Fruit fly (Drosophila melanogaster): ENCODE results near the gene CG8028.

The CG8028 gene

DNA sequence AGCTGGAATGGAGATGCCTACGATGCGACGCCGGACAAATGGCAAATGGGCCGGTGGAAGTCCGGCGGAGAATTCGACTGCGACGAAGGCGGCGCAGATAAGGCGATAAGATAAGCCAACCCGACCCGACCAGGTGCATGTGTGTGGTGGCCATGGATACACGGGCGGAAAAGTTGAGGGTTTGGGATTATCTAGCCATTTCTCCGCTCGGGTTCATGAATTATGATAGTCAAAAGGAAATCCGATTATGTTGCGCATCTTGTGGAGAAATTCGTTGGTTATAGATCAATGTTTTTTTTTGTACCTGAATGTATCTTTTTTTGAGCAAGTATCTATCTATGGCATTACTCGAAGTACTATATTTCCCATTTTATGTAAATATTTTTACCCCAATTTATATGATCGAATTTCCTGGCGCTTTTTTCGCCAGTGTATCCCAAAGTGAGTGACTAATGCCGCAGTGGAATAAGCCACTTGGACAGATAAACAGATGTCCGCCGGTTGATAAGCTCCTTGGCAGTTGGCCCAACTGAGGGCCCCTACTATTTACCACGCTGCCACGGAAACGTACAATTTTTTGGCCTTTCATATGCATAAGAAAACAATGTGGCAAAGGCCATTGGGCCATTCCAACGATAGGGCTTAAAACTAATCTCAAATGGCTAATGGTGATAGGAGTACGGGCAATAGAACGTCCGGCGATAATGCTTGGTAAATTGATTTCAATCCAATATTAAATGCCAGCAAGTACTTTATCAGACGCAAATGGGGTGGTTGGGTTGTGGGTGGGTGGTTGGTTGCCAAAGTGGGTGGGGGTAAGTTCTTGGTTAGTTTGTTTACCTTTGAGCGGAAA is 32.7 kb downstream of the CG8028 start, which contains the start of gene CG7992 (continued):
- TF ChIP-seq CG11504 (tag; optimal IDR thresholded peaks at IDR 0.05) (peak; percentile 69), B-H1 (GFP tag; IDR thresholded peaks at IDR 0.05) (no peak; the same call in 2 of the 3 replicates), CG15514 (GFP tag; optimal IDR thresholded peaks at IDR 0.05) (peak; percentile 37), chm (GFP tag; IDR thresholded peaks at IDR 0.05) (no peak), CG12744 (GFP tag; optimal IDR thresholded peaks at IDR 0.05) (no peak), jigr1 (GFP tag; IDR thresholded peaks at IDR 0.05) (no peak), CG15011 (GFP tag; optimal IDR thresholded peaks at IDR 0.05) (peak; percentile 43), Dll (GFP tag; IDR thresholded peaks at IDR 0.05; ENCODE audit: partially characterized antibody) (no peak), CG2712 (tag; optimal IDR thresholded peaks at IDR 0.05) (peak; percentile 36), CG4854 (GFP tag; optimal IDR thresholded peaks at IDR 0.05) (no peak), danr (GFP tag; IDR thresholded peaks at IDR 0.05) (no peak), Hey (tag; optimal IDR thresholded peaks at IDR 0.05) (no peak), Lpt (GFP tag; optimal IDR thresholded peaks at IDR 0.05) (no peak), Bgb (GFP tag; IDR thresholded peaks at IDR 0.05; ENCODE audit: partially characterized antibody) (no peak), CG9609 (GFP tag; optimal IDR thresholded peaks at IDR 0.05) (peak; percentile 55), CG4360 (GFP tag; IDR thresholded peaks at IDR 0.05) (no peak), Blimp-1 (GFP tag; optimal IDR thresholded peaks at IDR 0.05) (no peak), CG12219 (GFP tag; optimal IDR thresholded peaks at IDR 0.05) (peak; percentile 27), her (GFP tag; optimal IDR thresholded peaks at IDR 0.05) (peak; percentile 18), CG10431 (GFP tag; optimal IDR thresholded peaks at IDR 0.05) (no peak), CG17912 (GFP tag; optimal IDR thresholded peaks at IDR 0.05) (no peak), ham (GFP tag; IDR thresholded peaks at IDR 0.05) (no peak), Ravus (GFP tag; IDR thresholded peaks at IDR 0.05) (no peak), CG17186 (GFP tag; optimal IDR thresholded peaks at IDR 0.05) (no peak), Abd-B (GFP tag; optimal IDR thresholded peaks at IDR 0.05) (peak; percentile 42), Ssrp (tag; optimal IDR thresholded peaks at IDR 0.05) (peak; percentile 25), otp (GFP tag; IDR thresholded peaks at IDR 0.05) (no peak), Mes4 (GFP tag; optimal IDR thresholded peaks at IDR 0.05) (no peak), CG6272 (GFP tag; IDR thresholded peaks at IDR 0.05) (no peak), MESR4 (GFP tag; optimal IDR thresholded peaks at IDR 0.05) (no peak), dan (GFP tag; IDR thresholded peaks at IDR 0.05) (no peak), nom (GFP tag; optimal IDR thresholded peaks at IDR 0.05) (no peak), unpg (GFP tag; optimal IDR thresholded peaks at IDR 0.05) (peak; percentile 48), HLH4C (GFP tag; IDR thresholded peaks at IDR 0.05; ENCODE audit: partially characterized antibody) (no peak), CG8290 (GFP tag; optimal IDR thresholded peaks at IDR 0.05) (no peak), CG8290 (tag; optimal IDR thresholded peaks at IDR 0.05) (no peak), Drgx (GFP tag; IDR thresholded peaks at IDR 0.05) (peak; percentile 23; the same call in 1 of the 2 replicates), CG4282 (GFP tag; optimal IDR thresholded peaks at IDR 0.05) (no peak), BEAF-32 (GFP tag; optimal IDR thresholded peaks at IDR 0.05) (no peak), CG3163 (GFP tag; optimal IDR thresholded peaks at IDR 0.05) (peak; percentile 34), Opbp (GFP tag; IDR thresholded peaks at IDR 0.05; ENCODE audit: partially characterized antibody) (no peak), cas (GFP tag; IDR thresholded peaks at IDR 0.05) (no peak), CG11398 (GFP tag; optimal IDR thresholded peaks at IDR 0.05) (peak; percentile 39), chn (GFP tag; optimal IDR thresholded peaks at IDR 0.05) (no peak), H15 (GFP tag; IDR thresholded peaks at IDR 0.05) (no peak), trem (tag; optimal IDR thresholded peaks at IDR 0.05) (no peak), ab (GFP tag; optimal IDR thresholded peaks at IDR 0.05) (no peak), shn (GFP tag; optimal IDR thresholded peaks at IDR 0.05) (peak; percentile 75), Oli (tag; optimal IDR thresholded peaks at IDR 0.05) (peak; percentile 72), CG2875 (GFP tag; optimal IDR thresholded peaks at IDR 0.05) (no peak)
